Fruit fly (Drosophila melanogaster): Measurements from ENCODE around the gene Coq3.
A peak's percentile ranks its signal among the peaks of the same experiment; 100 is the strongest.

Gene Coq3

DNA sequence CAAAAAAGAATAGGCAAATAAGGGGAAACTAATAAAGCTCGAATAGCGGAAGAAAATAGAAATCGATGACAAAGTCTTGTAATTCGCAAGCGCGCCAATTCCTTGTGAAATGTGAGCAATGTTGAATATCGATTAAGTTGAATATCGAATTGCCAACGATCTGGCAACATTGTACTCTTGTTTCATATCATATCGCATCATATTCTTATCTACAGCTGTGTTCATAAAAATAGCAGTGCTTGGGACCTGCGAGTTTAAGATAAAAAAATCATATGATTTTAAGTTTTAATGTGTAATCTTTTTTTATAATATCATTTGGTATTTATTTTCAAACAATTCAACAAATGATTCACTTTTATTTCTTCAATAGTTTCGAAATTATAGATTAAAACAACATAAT lies 9.4 kb downstream of the Coq3 start (continued):
- no peak for TF ChIP-seq kah (GFP tag; optimal IDR thresholded peaks at IDR 0.05)
- TF ChIP-seq CG4730 (GFP tag; IDR thresholded peaks at IDR 0.05): 0 out of 2 replicates have a peak, but pooled peaks have one; percentile 8
- TF ChIP-seq knrl (GFP tag; IDR thresholded peaks at IDR 0.05; ENCODE audit: partially characterized antibody): peak; percentile 56; the same call in 2 of the 3 replicates
- no peak for TF ChIP-seq CG16779 (GFP tag; IDR thresholded peaks at IDR 0.05)
- peak; percentile 63 for TF ChIP-seq dmrt99B (tag; optimal IDR thresholded peaks at IDR 0.05)
- TF ChIP-seq en (GFP tag; optimal IDR thresholded peaks at IDR 0.05): no peak
- 0 out of 2 replicates have a peak, but pooled peaks have one; percentile 40 for TF ChIP-seq sob (GFP tag; IDR thresholded peaks at IDR 0.05)
- TF ChIP-seq CG6254 (GFP tag; optimal IDR thresholded peaks at IDR 0.05): peak; percentile 15
- TF ChIP-seq chinmo (GFP tag; IDR thresholded peaks at IDR 0.05; ENCODE audit: partially characterized antibody): no peak
- no peak; the same call in 2 of the 3 replicates for TF ChIP-seq B-H1 (GFP tag; IDR thresholded peaks at IDR 0.05)
- no peak for TF ChIP-seq Fer2 (tag; optimal IDR thresholded peaks at IDR 0.05)
- no peak for TF ChIP-seq CG18011 (GFP tag; optimal IDR thresholded peaks at IDR 0.05)
- TF ChIP-seq vnd (GFP tag; IDR thresholded peaks at IDR 0.05; ENCODE audit: partially characterized antibody): 0 out of 3 replicates have a peak, but pooled peaks have one; percentile 31
- TF ChIP-seq CG1024 (GFP tag; IDR thresholded peaks at IDR 0.05): no peak
- TF ChIP-seq odd (GFP tag; optimal IDR thresholded peaks at IDR 0.05): no peak
- peak; percentile 27 for TF ChIP-seq CG1233 (GFP tag; optimal IDR thresholded peaks at IDR 0.05)
- no peak for TF ChIP-seq Hand (GFP tag; optimal IDR thresholded peaks at IDR 0.05)
- no peak for TF ChIP-seq esg (GFP tag; conservative IDR thresholded peaks at IDR 0.05)
- peak; percentile 59 for TF ChIP-seq CG30020 (tag; optimal IDR thresholded peaks at IDR 0.05)
- TF ChIP-seq CG10267 (tag; optimal IDR thresholded peaks at IDR 0.05): peak; percentile 66
- TF ChIP-seq Dip3 (GFP tag; optimal IDR thresholded peaks at IDR 0.05): no peak
- TF ChIP-seq CG1832 (GFP tag; optimal IDR thresholded peaks at IDR 0.05): no peak
- TF ChIP-seq luna (GFP tag; optimal IDR thresholded peaks at IDR 0.05): no peak
- no peak for TF ChIP-seq CG7271 (tag; optimal IDR thresholded peaks at IDR 0.05)
- peak; percentile 43; the same call in 1 of the 2 replicates for TF ChIP-seq sim (GFP tag; IDR thresholded peaks at IDR 0.05)
- peak; percentile 35; the same call in 2 of the 3 replicates for TF ChIP-seq CG14860 (GFP tag; IDR thresholded peaks at IDR 0.05; ENCODE audit: partially characterized antibody)
- TF ChIP-seq her (GFP tag; optimal IDR thresholded peaks at IDR 0.05): peak; percentile 35
- TF ChIP-seq NC2β (GFP tag; optimal IDR thresholded peaks at IDR 0.05): no peak
- peak; percentile 83 for TF ChIP-seq Dref (GFP tag; IDR thresholded peaks at IDR 0.05)
- TF ChIP-seq org-1 (GFP tag; optimal IDR thresholded peaks at IDR 0.05): no peak
- peak; percentile 63 for TF ChIP-seq CG3847 (GFP tag; IDR thresholded peaks at IDR 0.05)
- TF ChIP-seq psq (GFP tag; optimal IDR thresholded peaks at IDR 0.05): no peak
- TF ChIP-seq CG13424 (tag; optimal IDR thresholded peaks at IDR 0.05): peak; percentile 37
- no peak for TF ChIP-seq pita (GFP tag; optimal IDR thresholded peaks at IDR 0.05)
- no peak for TF ChIP-seq Neu2 (GFP tag; optimal IDR thresholded peaks at IDR 0.05; ENCODE audit: borderline replicate concordance)
- peak; percentile 32 for TF ChIP-seq Dek (tag; optimal IDR thresholded peaks at IDR 0.05)
- TF ChIP-seq Gug (GFP tag; IDR thresholded peaks at IDR 0.05): peak; percentile 26; the same call in 1 of the 4 replicates
- TF ChIP-seq mam (GFP tag; optimal IDR thresholded peaks at IDR 0.05): peak; percentile 15
- no peak for TF ChIP-seq kni (GFP tag; optimal IDR thresholded peaks at IDR 0.05)
- no peak for TF ChIP-seq chif (GFP tag; optimal IDR thresholded peaks at IDR 0.05)
- TF ChIP-seq salm (tag; optimal IDR thresholded peaks at IDR 0.05): no peak
- no peak for TF ChIP-seq Atf-2 (GFP tag; optimal IDR thresholded peaks at IDR 0.05)
- TF ChIP-seq CG4282 (GFP tag; optimal IDR thresholded peaks at IDR 0.05): no peak
- TF ChIP-seq ATbp (GFP tag; optimal IDR thresholded peaks at IDR 0.05): peak; percentile 20
- TF ChIP-seq Stat92E (GFP tag; optimal IDR thresholded peaks at IDR 0.05): no peak
- peak; percentile 13; the same call in 1 of the 2 replicates for TF ChIP-seq ap (GFP tag; IDR thresholded peaks at IDR 0.05)
- TF ChIP-seq crp (GFP tag; optimal IDR thresholded peaks at IDR 0.05): peak in 1 of 2 experiments; percentile 10
- peak; percentile 31 for TF ChIP-seq tap (tag; optimal IDR thresholded peaks at IDR 0.05)
- peak; percentile 66 for TF ChIP-seq CG14014 (GFP tag; IDR thresholded peaks at IDR 0.05)

All from whole organism, embryonic.